Fruit fly (Drosophila melanogaster): ENCODE measurements around the gene TpnC73F.

The TpnC73F gene

dm6 chr3L:17015663-17016575 lies 29.9 kb upstream of the TpnC73F start, which contains the start of the genes CG6664 and CG7728 (continued):
- no peak for TF ChIP-seq ac (GFP tag; optimal IDR thresholded peaks at IDR 0.05)
- TF ChIP-seq so (GFP tag; IDR thresholded peaks at IDR 0.05), result 0 out of 3 replicates have a peak, but pooled peaks have one; percentile 41
- TF ChIP-seq CG9437 (GFP tag; optimal IDR thresholded peaks at IDR 0.05), result peak; percentile 74
- peak; percentile 6 for TF ChIP-seq Blimp-1 (GFP tag; optimal IDR thresholded peaks at IDR 0.05)
- TF ChIP-seq HLH4C (GFP tag; IDR thresholded peaks at IDR 0.05; ENCODE audit: partially characterized antibody), result peak; percentile 45; the same call in 2 of the 3 replicates
- TF ChIP-seq amos (GFP tag; IDR thresholded peaks at IDR 0.05; ENCODE audit: partially characterized antibody), result peak; percentile 60; the same call in 1 of the 2 replicates
- TF ChIP-seq vfl (GFP tag; optimal IDR thresholded peaks at IDR 0.05), result peak; percentile 35
- peak; percentile 55 for TF ChIP-seq CG4820 (GFP tag; optimal IDR thresholded peaks at IDR 0.05)
- no peak for TF ChIP-seq ftz-f1 (GFP tag; optimal IDR thresholded peaks at IDR 0.05)
- TF ChIP-seq slbo (GFP tag; IDR thresholded peaks at IDR 0.05), result peak; percentile 82
- TF ChIP-seq dm (GFP tag; optimal IDR thresholded peaks at IDR 0.05), result peak; percentile 81
- no peak for TF ChIP-seq CG7987 (GFP tag; optimal IDR thresholded peaks at IDR 0.05)
- TF ChIP-seq Abd-B (GFP tag; optimal IDR thresholded peaks at IDR 0.05), result peak; percentile 40
- TF ChIP-seq bbx (GFP tag; IDR thresholded peaks at IDR 0.05; ENCODE audit: partially characterized antibody), result peak; percentile 41
- TF ChIP-seq sisA (GFP tag; IDR thresholded peaks at IDR 0.05), result peak; percentile 60
- peak; percentile 38 for TF ChIP-seq Drgx (GFP tag; IDR thresholded peaks at IDR 0.05)
- TF ChIP-seq CG18011 (GFP tag; optimal IDR thresholded peaks at IDR 0.05), result peak; percentile 1
- peak; percentile 59; the same call in 2 of the 3 replicates for TF ChIP-seq zfh1 (GFP tag; IDR thresholded peaks at IDR 0.05)
- TF ChIP-seq HHEX (GFP tag; optimal IDR thresholded peaks at IDR 0.05), result peak; percentile 19
- peak; percentile 7 for TF ChIP-seq eyg (GFP tag; optimal IDR thresholded peaks at IDR 0.05)
- no peak for TF ChIP-seq aop (GFP tag; IDR thresholded peaks at IDR 0.05)
- TF ChIP-seq CG9817 (tag; optimal IDR thresholded peaks at IDR 0.05), result peak; percentile 43
- TF ChIP-seq CG8944 (GFP tag; optimal IDR thresholded peaks at IDR 0.05), result peak; percentile 42
- no peak for TF ChIP-seq CG2678 (tag; optimal IDR thresholded peaks at IDR 0.05)
- peak; percentile 49 for TF ChIP-seq CG10543 (GFP tag; optimal IDR thresholded peaks at IDR 0.05)
- TF ChIP-seq stc (GFP tag; IDR thresholded peaks at IDR 0.05), result no peak
- TF ChIP-seq CG12391 (tag; optimal IDR thresholded peaks at IDR 0.05), result peak; percentile 59
- peak; percentile 52 for TF ChIP-seq CG34422 (GFP tag; IDR thresholded peaks at IDR 0.05)
- TF ChIP-seq sens (GFP tag), result peak; percentile 84
- peak; percentile 5 for TF ChIP-seq CG8290 (GFP tag; optimal IDR thresholded peaks at IDR 0.05)
- TF ChIP-seq CG8290 (tag; optimal IDR thresholded peaks at IDR 0.05), result peak; percentile 27 to 47
- TF ChIP-seq Nf-YB (GFP tag; optimal IDR thresholded peaks at IDR 0.05), result peak; percentile 30
- no peak for TF ChIP-seq lbe (GFP tag; optimal IDR thresholded peaks at IDR 0.05)
- peak; percentile 18; the same call in 1 of the 3 replicates for TF ChIP-seq jigr1 (GFP tag; IDR thresholded peaks at IDR 0.05)
- peak; percentile 79 for TF ChIP-seq MBD-R2 (GFP tag; IDR thresholded peaks at IDR 0.05)
- TF ChIP-seq CG9876 (GFP tag; optimal IDR thresholded peaks at IDR 0.05), result peak; percentile 15
- TF ChIP-seq Pdp1 (GFP tag; optimal IDR thresholded peaks at IDR 0.05), result peak; percentile 35 to 53
- 0 out of 3 replicates have a peak, but pooled peaks have one; percentile 32 for TF ChIP-seq vnd (GFP tag; IDR thresholded peaks at IDR 0.05; ENCODE audit: partially characterized antibody)
- TF ChIP-seq stwl (tag; optimal IDR thresholded peaks at IDR 0.05), result peak; percentile 24
- peak; percentile 69; the same call in 3 of the 4 replicates for TF ChIP-seq Dll (GFP tag; IDR thresholded peaks at IDR 0.05; ENCODE audit: partially characterized antibody)
- TF ChIP-seq CG5245 (GFP tag; optimal IDR thresholded peaks at IDR 0.05), result no peak
- TF ChIP-seq CG13287 (GFP tag; IDR thresholded peaks at IDR 0.05; ENCODE audit: partially characterized antibody), result peak; percentile 42
- TF ChIP-seq Aef1 (GFP tag; IDR thresholded peaks at IDR 0.05), result peak; percentile 54; the same call in 2 of the 3 replicates
- peak; percentile 16 for TF ChIP-seq CG4424 (GFP tag; optimal IDR thresholded peaks at IDR 0.05)
- no peak for TF ChIP-seq CG13894 (tag; optimal IDR thresholded peaks at IDR 0.05)
- no peak for TF ChIP-seq cato (GFP tag; optimal IDR thresholded peaks at IDR 0.05; ENCODE audit: borderline replicate concordance)
- peak; percentile 70 for TF ChIP-seq ci (GFP tag; IDR thresholded peaks at IDR 0.05)
- no peak for TF ChIP-seq Awh (GFP tag; IDR thresholded peaks at IDR 0.05)
